Worm (Caenorhabditis elegans): ENCODE results near the gene vpat-1.

Gene vpat-1

ce11 chrX:1025010-1025409 is 21.0 kb downstream of the vpat-1 start, which contains the start of gene F55A4.3:
TSS of gene F55A4.3 (minus strand) at chrX:1025110.
- TF ChIP-seq sma-9 (GFP tag; optimal IDR thresholded peaks at IDR 0.05) = no peak
- no peak for TF ChIP-seq sma-9 (tag; optimal IDR thresholded peaks at IDR 0.05)
- TF ChIP-seq nhr-237 (tag; optimal IDR thresholded peaks at IDR 0.05) = no peak

ce11 chrX:1021835-1022311 is 24.1 kb downstream of the vpat-1 start:
- no peak for TF ChIP-seq egl-27 (tag; optimal IDR thresholded peaks at IDR 0.05)
- TF ChIP-seq alr-1 (tag; optimal IDR thresholded peaks at IDR 0.05) = no peak
- no peak for TF ChIP-seq nhr-11 (tag; optimal IDR thresholded peaks at IDR 0.05)
- TF ChIP-seq ama-1 (optimal IDR thresholded peaks at IDR 0.05) = no peak
- TF ChIP-seq nhr-12 (tag; optimal IDR thresholded peaks at IDR 0.05) = no peak
- TF ChIP-seq nhr-77 (tag; optimal IDR thresholded peaks at IDR 0.05) = no peak
- TF ChIP-seq crh-2 (tag; optimal IDR thresholded peaks at IDR 0.05) = no peak
- TF ChIP-seq R02D3.7 (tag; optimal IDR thresholded peaks at IDR 0.05) = no peak
- TF ChIP-seq nhr-129 (tag; optimal IDR thresholded peaks at IDR 0.05) = peak; percentile 68
- no peak for TF ChIP-seq F13H6.1 (tag; optimal IDR thresholded peaks at IDR 0.05)
- TF ChIP-seq sma-9 (GFP tag; optimal IDR thresholded peaks at IDR 0.05) = no peak
- TF ChIP-seq sma-9 (tag; optimal IDR thresholded peaks at IDR 0.05) = no peak
- no peak for TF ChIP-seq gmeb-1 (tag; optimal IDR thresholded peaks at IDR 0.05)
- no peak for TF ChIP-seq nhr-21 (tag; optimal IDR thresholded peaks at IDR 0.05)
- TF ChIP-seq unc-55 (GFP tag; optimal IDR thresholded peaks at IDR 0.05) = peak; percentile 74
- TF ChIP-seq ZK546.5 (tag; optimal IDR thresholded peaks at IDR 0.05) = no peak
- TF ChIP-seq mdl-1 (tag; optimal IDR thresholded peaks at IDR 0.05) = no peak
- TF ChIP-seq fos-1 (tag; optimal IDR thresholded peaks at IDR 0.05) = no peak
- no peak for TF ChIP-seq nhr-10 (tag; optimal IDR thresholded peaks at IDR 0.05)
- TF ChIP-seq unc-62 (GFP tag; optimal IDR thresholded peaks at IDR 0.05) = no peak
- TF ChIP-seq lsy-2 (tag; optimal IDR thresholded peaks at IDR 0.05) = peak in 1 of 2 experiments; percentile 9
- no peak for TF ChIP-seq snpc-4 (tag; optimal IDR thresholded peaks at IDR 0.05)
- TF ChIP-seq mab-5 (tag; optimal IDR thresholded peaks at IDR 0.05) = peak; percentile 2
- TF ChIP-seq elt-3 (tag; optimal IDR thresholded peaks at IDR 0.05) = no peak
- no peak for TF ChIP-seq ztf-11 (tag; optimal IDR thresholded peaks at IDR 0.05)
- TF ChIP-seq lin-11 (tag; optimal IDR thresholded peaks at IDR 0.05) = no peak
- no peak for TF ChIP-seq ceh-82 (tag; optimal IDR thresholded peaks at IDR 0.05)
- TF ChIP-seq ceh-16 (tag; optimal IDR thresholded peaks at IDR 0.05) = no peak
- no peak for TF ChIP-seq nhr-237 (tag; optimal IDR thresholded peaks at IDR 0.05)

ce11 chrX:1018586-1018985 is 27.4 kb downstream of the vpat-1 start:
- no peak for TF ChIP-seq unc-55 (GFP tag; optimal IDR thresholded peaks at IDR 0.05)
- no peak for TF ChIP-seq sma-9 (GFP tag; optimal IDR thresholded peaks at IDR 0.05)
- no peak for TF ChIP-seq sma-9 (tag; optimal IDR thresholded peaks at IDR 0.05)
- TF ChIP-seq nhr-10 (tag; optimal IDR thresholded peaks at IDR 0.05) = no peak
- no peak for TF ChIP-seq lin-11 (tag; optimal IDR thresholded peaks at IDR 0.05)
- TF ChIP-seq ZK546.5 (tag; optimal IDR thresholded peaks at IDR 0.05) = no peak
- peak; percentile 25 for TF ChIP-seq C34F6.9 (tag; optimal IDR thresholded peaks at IDR 0.05)
- peak; percentile 16 for TF ChIP-seq crh-2 (tag; optimal IDR thresholded peaks at IDR 0.05)
- no peak for TF ChIP-seq F13H6.1 (tag; optimal IDR thresholded peaks at IDR 0.05)
- TF ChIP-seq blmp-1 (tag; optimal IDR thresholded peaks at IDR 0.05; ENCODE audit: insufficient read depth) = no peak
- TF ChIP-seq sma-3 (GFP tag; optimal IDR thresholded peaks at IDR 0.05) = no peak
- no peak for TF ChIP-seq sem-4 (tag; optimal IDR thresholded peaks at IDR 0.05)
- TF ChIP-seq mab-5 (tag; optimal IDR thresholded peaks at IDR 0.05) = peak; percentile 26
- no peak for TF ChIP-seq ztf-11 (tag; optimal IDR thresholded peaks at IDR 0.05)
- no peak for TF ChIP-seq alr-1 (tag; optimal IDR thresholded peaks at IDR 0.05)
- no peak for TF ChIP-seq nhr-237 (tag; optimal IDR thresholded peaks at IDR 0.05)
- no peak for TF ChIP-seq nhr-11 (tag; optimal IDR thresholded peaks at IDR 0.05)
- TF ChIP-seq nhr-129 (tag; optimal IDR thresholded peaks at IDR 0.05) = peak; percentile 19
- no peak for TF ChIP-seq nhr-25 (tag; optimal IDR thresholded peaks at IDR 0.05)
- TF ChIP-seq egl-27 (tag; optimal IDR thresholded peaks at IDR 0.05) = no peak
- TF ChIP-seq lsy-2 (tag; optimal IDR thresholded peaks at IDR 0.05) = peak; percentile 1 to 53
- no peak for TF ChIP-seq ama-1 (optimal IDR thresholded peaks at IDR 0.05)
- no peak for TF ChIP-seq zag-1 (tag; optimal IDR thresholded peaks at IDR 0.05)
- no peak for TF ChIP-seq mbf-1 (tag; optimal IDR thresholded peaks at IDR 0.05)
- TF ChIP-seq ztf-4 (tag; optimal IDR thresholded peaks at IDR 0.05) = no peak
- TF ChIP-seq gmeb-1 (tag; optimal IDR thresholded peaks at IDR 0.05) = no peak
- no peak for TF ChIP-seq ceh-16 (tag; optimal IDR thresholded peaks at IDR 0.05)
- TF ChIP-seq unc-39 (tag; optimal IDR thresholded peaks at IDR 0.05) = no peak
- no peak for TF ChIP-seq dmd-4 (tag; optimal IDR thresholded peaks at IDR 0.05)
- no peak for TF ChIP-seq fos-1 (tag; optimal IDR thresholded peaks at IDR 0.05)

Data from whole organism, L2 larva.